Worm (Caenorhabditis elegans): Measurements from ENCODE around the gene math-48.

math-48 gene

DNA sequence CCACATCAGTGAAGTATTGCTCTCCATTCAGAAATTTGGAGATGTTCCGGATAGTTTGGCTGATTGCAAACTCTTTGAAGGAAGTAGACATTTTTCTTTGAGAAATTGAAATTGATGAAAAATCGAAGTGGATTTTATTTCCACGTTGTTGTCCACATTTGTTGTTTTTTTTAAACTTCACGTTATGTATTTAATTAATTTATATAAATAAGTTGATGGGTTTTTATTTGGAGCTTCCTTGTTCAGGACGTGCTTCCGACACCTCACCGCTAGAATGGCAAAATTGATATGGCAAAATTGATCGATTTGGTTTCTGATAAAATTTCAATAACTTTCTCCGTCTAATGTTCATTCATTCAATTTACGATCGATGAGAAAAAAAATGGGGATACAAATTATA lies at the start of gene math-48:
Gene math-48, minus strand, starts transcription at position 101 of the 400 bp plus-strand sequence.
- TF ChIP-seq fkh-4 (tag; optimal IDR thresholded peaks at IDR 0.05; ENCODE audit: borderline replicate concordance) = no peak
- no peak for TF ChIP-seq pag-3 (tag; optimal IDR thresholded peaks at IDR 0.05; ENCODE audit: borderline replicate concordance, insufficient read depth)
- TF ChIP-seq swsn-7 (tag; optimal IDR thresholded peaks at IDR 0.05) = no peak
- TF ChIP-seq elt-2 (tag; optimal IDR thresholded peaks at IDR 0.05) = no peak
- TF ChIP-seq ztf-11 (tag; optimal IDR thresholded peaks at IDR 0.05) = no peak
- no peak for TF ChIP-seq unc-62 (GFP tag; optimal IDR thresholded peaks at IDR 0.05)
- no peak for TF ChIP-seq efl-1 (optimal IDR thresholded peaks at IDR 0.05)
- TF ChIP-seq efl-1 (GFP tag; optimal IDR thresholded peaks at IDR 0.05 in 1 of 2) = no peak

DNA sequence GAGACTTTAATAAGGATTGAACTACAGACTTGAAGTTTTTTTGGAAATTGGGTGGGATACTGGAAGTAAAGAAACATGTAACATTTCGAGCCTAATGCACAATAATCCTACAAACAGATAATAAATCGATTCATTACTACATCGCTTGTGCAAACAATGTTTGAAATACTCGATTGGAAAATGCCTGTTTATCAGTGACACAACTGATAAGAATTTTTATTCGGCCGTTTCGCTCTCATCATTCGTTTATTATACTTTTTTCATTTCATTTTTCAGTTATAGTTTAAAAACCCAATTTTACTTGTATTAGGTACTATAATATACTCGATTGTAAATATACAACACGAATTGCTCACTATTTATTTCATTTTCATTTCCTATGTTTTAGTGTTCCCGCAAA lies 49.4 kb upstream of the math-48 start:
- TF ChIP-seq xbp-1 (tag; optimal IDR thresholded peaks at IDR 0.05) = no peak
- TF ChIP-seq irx-1 (tag; optimal IDR thresholded peaks at IDR 0.05) = no peak
- no peak for TF ChIP-seq lsy-2 (tag; optimal IDR thresholded peaks at IDR 0.05)
- TF ChIP-seq nhr-28 (tag; optimal IDR thresholded peaks at IDR 0.05) = no peak
- peak; percentile 84 for TF ChIP-seq elt-2 (tag; optimal IDR thresholded peaks at IDR 0.05)
- peak in 1 of 2 experiments; percentile 14 for TF ChIP-seq lin-35 (GFP tag; optimal IDR thresholded peaks at IDR 0.05)
- TF ChIP-seq pqm-1 (tag; optimal IDR thresholded peaks at IDR 0.05) = peak; percentile 27
- TF ChIP-seq hpl-2 (GFP tag; optimal IDR thresholded peaks at IDR 0.05) = no peak
- no peak for TF ChIP-seq vab-15 (tag; optimal IDR thresholded peaks at IDR 0.05)
- TF ChIP-seq hlh-17 (GFP tag; optimal IDR thresholded peaks at IDR 0.05; ENCODE audit: borderline replicate concordance) = no peak

DNA sequence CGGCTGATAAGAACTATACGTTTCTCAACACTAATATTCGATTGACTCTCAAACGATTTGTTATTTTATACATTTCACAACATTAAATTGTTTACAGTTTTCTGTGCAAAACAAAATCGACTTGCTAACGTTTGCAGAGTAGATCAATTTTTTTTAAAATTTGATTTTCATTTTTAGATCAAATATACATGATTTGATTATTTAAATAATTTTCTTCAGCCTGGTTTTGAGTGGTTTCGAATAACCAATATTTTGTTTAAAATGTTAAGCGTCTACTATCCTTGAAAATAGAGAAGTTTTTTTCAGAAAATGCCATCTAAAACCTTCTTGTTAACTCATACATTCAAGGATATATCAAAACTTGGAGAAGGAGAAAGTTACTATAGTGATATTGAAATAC lies 47.4 kb upstream of the math-48 start, which contains the start of gene math-21:
Gene math-21, plus strand, starts transcription at position 301 of the 400 bp plus-strand sequence.
- TF ChIP-seq lir-3 (tag; optimal IDR thresholded peaks at IDR 0.05; ENCODE audit: poor library complexity) (no peak), vab-15 (tag; optimal IDR thresholded peaks at IDR 0.05) (no peak), lin-13 (GFP tag; optimal IDR thresholded peaks at IDR 0.05) (no peak), rnt-1 (tag; optimal IDR thresholded peaks at IDR 0.05) (no peak), efl-3 (GFP tag; optimal IDR thresholded peaks at IDR 0.05) (no peak), unc-30 (tag; optimal IDR thresholded peaks at IDR 0.05) (no peak), nhr-19 (GFP tag; conservative IDR thresholded peaks at IDR 0.05) (no peak), tlp-1 (tag; optimal IDR thresholded peaks at IDR 0.05) (no peak), ztf-11 (tag; optimal IDR thresholded peaks at IDR 0.05) (no peak), sox-4 (tag; optimal IDR thresholded peaks at IDR 0.05) (no peak), ama-1 (optimal IDR thresholded peaks at IDR 0.05) (no peak), ceh-90 (tag; optimal IDR thresholded peaks at IDR 0.05) (no peak), unc-86 (tag; optimal IDR thresholded peaks at IDR 0.05) (no peak), hpl-2 (GFP tag; optimal IDR thresholded peaks at IDR 0.05) (no peak), nhr-84 (tag; optimal IDR thresholded peaks at IDR 0.05) (no peak), mef-2 (tag; optimal IDR thresholded peaks at IDR 0.05) (no peak), efl-1 (optimal IDR thresholded peaks at IDR 0.05) (no peak), efl-1 (GFP tag; optimal IDR thresholded peaks at IDR 0.05 in 1 of 2) (no peak), nhr-12 (tag; optimal IDR thresholded peaks at IDR 0.05) (no peak)

ce11 chrII:1989010-1989409 lies 42.7 kb upstream of the math-48 start, which contains the start of gene math-44:
TSS of gene math-44 (plus strand) at chrII:1989310.
- TF ChIP-seq efl-1 (optimal IDR thresholded peaks at IDR 0.05) (no peak), efl-1 (GFP tag; optimal IDR thresholded peaks at IDR 0.05 in 1 of 2) (peak in 1 of 2 experiments; percentile 30), irx-1 (tag; optimal IDR thresholded peaks at IDR 0.05) (no peak)

DNA sequence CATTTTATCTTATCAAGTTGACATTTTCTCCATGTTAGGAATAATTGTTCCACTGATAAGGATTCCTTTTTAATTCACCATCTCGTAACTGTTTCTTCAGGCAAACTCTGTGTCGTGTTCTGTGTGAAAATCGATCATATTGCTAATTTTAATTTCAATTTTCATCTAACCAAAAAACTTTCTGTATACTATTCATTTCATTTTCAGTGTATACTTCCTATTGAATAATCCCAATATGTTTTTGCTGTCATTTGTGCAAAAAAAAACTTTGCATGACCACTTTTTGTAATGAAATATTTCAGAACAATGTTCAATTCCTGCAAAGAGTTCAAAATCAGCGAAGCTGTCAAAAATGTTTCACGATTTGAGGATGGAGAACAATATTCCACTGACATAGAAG lies 40.7 kb upstream of the math-48 start, which contains the start of gene Y16E11A.4:
Gene Y16E11A.4, plus strand, starts transcription at position 301 of the 400 bp plus-strand sequence.
- TF ChIP-seq tlp-1 (tag; optimal IDR thresholded peaks at IDR 0.05) = no peak
- no peak for TF ChIP-seq skn-1 (tag; optimal IDR thresholded peaks at IDR 0.05)
- TF ChIP-seq nhr-71 (tag; optimal IDR thresholded peaks at IDR 0.05) = no peak
- TF ChIP-seq ceh-88 (GFP tag; IDR thresholded peaks at IDR 0.05) = no peak
- no peak for TF ChIP-seq ztf-4 (tag; optimal IDR thresholded peaks at IDR 0.05)
- TF ChIP-seq zag-1 (tag; optimal IDR thresholded peaks at IDR 0.05) = no peak
- no peak for TF ChIP-seq mef-2 (tag; optimal IDR thresholded peaks at IDR 0.05)
- TF ChIP-seq fkh-4 (tag; optimal IDR thresholded peaks at IDR 0.05; ENCODE audit: borderline replicate concordance) = no peak
- TF ChIP-seq nhr-84 (tag; optimal IDR thresholded peaks at IDR 0.05) = no peak
- no peak for TF ChIP-seq aha-1 (tag; optimal IDR thresholded peaks at IDR 0.05)
- TF ChIP-seq nhr-76 (tag; optimal IDR thresholded peaks at IDR 0.05) = no peak
- no peak for TF ChIP-seq nhr-47 (tag; optimal IDR thresholded peaks at IDR 0.05)
- no peak for TF ChIP-seq C34B4.2 (tag; optimal IDR thresholded peaks at IDR 0.05)
- no peak for TF ChIP-seq elt-3 (tag; optimal IDR thresholded peaks at IDR 0.05)
- TF ChIP-seq jun-1 (tag; optimal IDR thresholded peaks at IDR 0.05) = no peak
- no peak for TF ChIP-seq efl-1 (optimal IDR thresholded peaks at IDR 0.05)
- TF ChIP-seq efl-1 (GFP tag; optimal IDR thresholded peaks at IDR 0.05 in 1 of 2) = no peak

All from whole organism, L1 larva.